Worm (Caenorhabditis elegans) whole organism, L1 larva: Measurements from ENCODE around the gene nhr-155.

Experiments
- C04F5.9 ChIP-seq: sonication (generic microtip); optimal IDR thresholded peaks from 2 replicates; lab custom pipeline; 2016; ENCODE audit warnings: missing genetic modification characterization, missing compliant biosample characterization
- C16A3.4 ChIP-seq: fragments of 150-350 bp; optimal IDR thresholded peaks from 2 replicates; lab custom pipeline; 2014; ENCODE audit warnings: missing biosample characterization, missing genetic modification characterization
- Y116A8C.19 ChIP-seq: sonication (generic microtip); optimal IDR thresholded peaks from 2 replicates; lab custom pipeline; 2016; ENCODE audit warnings: missing compliant biosample characterization, missing genetic modification characterization, borderline replicate concordance
- aly-2 ChIP-seq: fragments of 150-350 bp; optimal IDR thresholded peaks from 2 replicates; lab custom pipeline; 2014; ENCODE audit warnings: missing biosample characterization, missing genetic modification characterization
- ceh-63 ChIP-seq: fragments of 200-800 bp; sonication (Bioruptor generic); optimal IDR thresholded peaks from 2 replicates; lab custom pipeline; 2018; ENCODE audit warnings: mild to moderate bottlenecking, missing genetic modification characterization, missing compliant biosample characterization
- ceh-88 ChIP-seq: fragments of 200-800 bp; sonication (Bioruptor generic); IDR thresholded peaks from 2 replicates; pipeline ENCODE4 v1.3.6; 2022; ENCODE audit warnings: missing genetic modification characterization, missing compliant biosample characterization
- ceh-90 ChIP-seq: sonication (generic microtip); optimal IDR thresholded peaks from 2 replicates; lab custom pipeline; 2016; ENCODE audit warnings: missing genetic modification characterization, missing compliant biosample characterization
- dpl-1 ChIP-seq, 3 experiments: fragments of 150-350 bp in 2 of 3; sonication (generic microtip) in 1 of 3; optimal IDR thresholded peaks; 2 replicates each; lab custom pipeline; 2014 to 2017; ENCODE audit warnings: missing biosample characterization in 3 of 3, missing genetic modification characterization in 3 of 3, missing genetic modification reagents in 3 of 3
- dsc-1 ChIP-seq: sonication (generic microtip); optimal IDR thresholded peaks from 2 replicates; lab custom pipeline; 2016; ENCODE audit warnings: mild to moderate bottlenecking, missing genetic modification characterization, missing compliant biosample characterization
- efl-1 ChIP-seq, 4 experiments: fragments of 150-350 bp; optimal IDR thresholded peaks in 3 of 4; peaks in 1 of 4; 1 replicate in 1 of 4; 2 replicates in 3 of 4; lab custom pipeline; 2014; ENCODE audit warnings: missing biosample characterization in 2 of 4, missing genetic modification characterization in 2 of 4, missing genetic modification reagents in 2 of 4
- egl-13 ChIP-seq: sonication (generic microtip); optimal IDR thresholded peaks from 2 replicates; lab custom pipeline; 2016; ENCODE audit warnings: missing genotype, missing genetic modification reagents, missing genetic modification characterization, missing compliant biosample characterization
- elt-2 ChIP-seq: sonication (generic microtip); optimal IDR thresholded peaks from 2 replicates; lab custom pipeline; 2016; ENCODE audit warnings: missing genetic modification characterization, mild to moderate bottlenecking, inconsistent platforms, missing compliant biosample characterization, missing genetic modification reagents
- elt-3 ChIP-seq, 6 experiments: fragments of 150-350 bp in 1 of 6; sonication (generic microtip); optimal IDR thresholded peaks; 2 replicates each; lab custom pipeline; 2017 to 2018; ENCODE audit warnings: missing biosample characterization in 6 of 6, missing genetic modification characterization in 6 of 6, inconsistent platforms in 1 of 6
- ets-5 ChIP-seq: fragments of 200-800 bp; sonication (Bioruptor generic); IDR thresholded peaks from 2 replicates; pipeline ENCODE4 v1.3.6; 2022; ENCODE audit warnings: missing genetic modification characterization, missing compliant biosample characterization
- fkh-10 ChIP-seq: sonication (generic microtip); optimal IDR thresholded peaks from 2 replicates; lab custom pipeline; 2017; ENCODE audit warnings: missing biosample characterization, missing genetic modification reagents, missing genetic modification characterization
- fos-1 ChIP-seq: fragments of 150-350 bp; optimal IDR thresholded peaks from 2 replicates; lab custom pipeline; 2014; ENCODE audit warnings: missing biosample characterization, missing genetic modification characterization
- grh-1 ChIP-seq: fragments of 200-800 bp; sonication (Bioruptor generic); IDR thresholded peaks from 2 replicates; pipeline ENCODE4 v1.3.6; 2022; ENCODE audit warnings: missing genetic modification reagents, missing genetic modification characterization, missing compliant biosample characterization
- isw-1 ChIP-seq: fragments of 200-800 bp; sonication (Bioruptor generic); IDR thresholded peaks from 2 replicates; pipeline ENCODE4 v1.3.6; 2022; ENCODE audit warnings: missing genetic modification characterization, missing compliant biosample characterization
- jun-1 ChIP-seq: fragments of 150-350 bp; optimal IDR thresholded peaks from 2 replicates; lab custom pipeline; 2014; ENCODE audit warnings: missing biosample characterization, missing genetic modification reagents, missing genetic modification characterization
- lin-35 ChIP-seq, 2 experiments: fragments of 150-350 bp; optimal IDR thresholded peaks; 2 replicates each; lab custom pipeline; 2014; ENCODE audit warnings: missing biosample characterization in 2 of 2, missing genetic modification characterization in 2 of 2, missing genetic modification reagents in 2 of 2
- lin-39 ChIP-seq: fragments of 150-350 bp; optimal IDR thresholded peaks from 2 replicates; lab custom pipeline; 2014; ENCODE audit warnings: missing biosample characterization, missing genetic modification reagents, missing genetic modification characterization
- mdl-1 ChIP-seq, 2 experiments: fragments of 150-350 bp; optimal IDR thresholded peaks; 2 replicates each; lab custom pipeline; 2014 to 2017; ENCODE audit warnings: missing biosample characterization in 2 of 2, missing genetic modification characterization in 2 of 2, inconsistent platforms in 1 of 2
- nhr-11 ChIP-seq: fragments of 150-350 bp; optimal IDR thresholded peaks from 2 replicates; lab custom pipeline; 2014; ENCODE audit warnings: missing biosample characterization, missing genetic modification characterization
- nhr-20 ChIP-seq: sonication (generic microtip); optimal IDR thresholded peaks from 2 replicates; lab custom pipeline; 2016; ENCODE audit warnings: mild to moderate bottlenecking, missing genetic modification characterization, missing compliant biosample characterization
- nhr-47 ChIP-seq: sonication (generic microtip); optimal IDR thresholded peaks from 2 replicates; lab custom pipeline; 2016; ENCODE audit warnings: mild to moderate bottlenecking, missing genetic modification characterization, moderate library complexity, missing compliant biosample characterization
- nhr-85 ChIP-seq: sonication (generic microtip); peaks from one replicate; lab custom pipeline; 2016; ENCODE audit warnings: missing genetic modification characterization, inconsistent platforms, missing compliant biosample characterization
- pax-3 ChIP-seq: fragments of 200-800 bp; sonication (Bioruptor generic); optimal IDR thresholded peaks from 2 replicates; lab custom pipeline; 2018; ENCODE audit warnings: mild to moderate bottlenecking, missing genetic modification characterization, moderate library complexity, missing compliant biosample characterization
- pqm-1 ChIP-seq: sonication (generic microtip); optimal IDR thresholded peaks from 3 replicates; lab custom pipeline; 2017; ENCODE audit warnings: missing biosample characterization, missing genetic modification characterization
- snpc-4 ChIP-seq: fragments of 150-350 bp; optimal IDR thresholded peaks from 2 replicates; lab custom pipeline; 2014; ENCODE audit warnings: missing biosample characterization, missing genetic modification characterization
- snu-23 ChIP-seq: sonication (generic microtip); optimal IDR thresholded peaks from 2 replicates; lab custom pipeline; 2016; ENCODE audit warnings: missing genetic modification characterization, missing compliant biosample characterization
- sptf-1 ChIP-seq: fragments of 150-350 bp; optimal IDR thresholded peaks from 2 replicates; lab custom pipeline; 2014; ENCODE audit warnings: missing biosample characterization, missing genetic modification characterization
- sup-37 ChIP-seq: fragments of 200-800 bp; sonication (Bioruptor generic); optimal IDR thresholded peaks from 2 replicates; lab custom pipeline; 2018; ENCODE audit warnings: mild to moderate bottlenecking, missing genetic modification characterization, missing compliant biosample characterization
- swsn-7 ChIP-seq: sonication (generic microtip); optimal IDR thresholded peaks from 2 replicates; lab custom pipeline; 2016; ENCODE audit warnings: missing genetic modification characterization, missing compliant biosample characterization
- unc-62 ChIP-seq: fragments of 150-350 bp; optimal IDR thresholded peaks from 2 replicates; lab custom pipeline; 2014; ENCODE audit warnings: missing biosample characterization, missing genetic modification reagents, missing genetic modification characterization
- unc-86 ChIP-seq: sonication (generic microtip); optimal IDR thresholded peaks from 2 replicates; lab custom pipeline; 2016; ENCODE audit warnings: missing genetic modification characterization, missing compliant biosample characterization
- xbp-1 ChIP-seq: sonication (generic microtip); optimal IDR thresholded peaks from 2 replicates; lab custom pipeline; 2016; ENCODE audit warnings: missing genetic modification characterization, missing compliant biosample characterization
- zip-4 ChIP-seq: fragments of 200-800 bp; sonication (Bioruptor generic); optimal IDR thresholded peaks from 2 replicates; lab custom pipeline; 2018; ENCODE audit warnings: mild to moderate bottlenecking, missing genetic modification characterization, moderate library complexity, missing compliant biosample characterization

The nhr-155 gene

ce11 chrV:505191-505590 is 34.1 kb upstream of the nhr-155 start, which contains the start of gene srlf-19:
TSS of gene srlf-19 (plus strand) at chrV:505491.
- TF ChIP-seq elt-2 (tag; lab: Kevin White, UChicago) (no peak), unc-62 (GFP tag; lab: Kevin White, UChicago) (no peak), C16A3.4 (tag; lab: Kevin White, UChicago) (no peak)

- TF ChIP-seq fos-1 (no peak), mdl-1 (tag; optimal IDR thresholded peaks at IDR 0.05; lab: Kevin White, UChicago) (no peak), snu-23 (GFP tag; lab: Kevin White, UChicago) (no peak)
Observed at ce11 chrV:512420-512819, 26.8 kb upstream of the nhr-155 start, which contains the start of gene srh-37. TSS of gene srh-37 (minus strand) at chrV:512520.

- TF ChIP-seq efl-1 (optimal IDR thresholded peaks at IDR 0.05; lab: Kevin White, UChicago): no peak
- TF ChIP-seq efl-1 (GFP tag; optimal IDR thresholded peaks at IDR 0.05 in 1 of 2; lab: Kevin White, UChicago): peak in 1 of 2 experiments; percentile 36
- TF ChIP-seq dpl-1 (GFP tag; optimal IDR thresholded peaks at IDR 0.05; lab: Kevin White, UChicago): no peak
- no peak for TF ChIP-seq snpc-4 (tag; lab: Kevin White, UChicago)
- peak; percentile 25 for TF ChIP-seq nhr-85 (tag; lab: Kevin White, UChicago)
- TF ChIP-seq, all 84 proteins: peak for 2
Observed at ce11 chrV:519445-519844, 19.8 kb upstream of the nhr-155 start, which contains the start of gene nhr-210. TSS of gene nhr-210 (minus strand) at chrV:519545.

- TF ChIP-seq ceh-63 (GFP tag; lab: Kevin White, UChicago) (no peak), lin-35 (GFP tag; optimal IDR thresholded peaks at IDR 0.05; lab: Kevin White, UChicago) (no peak), efl-1 (optimal IDR thresholded peaks at IDR 0.05; lab: Kevin White, UChicago) (no peak), efl-1 (GFP tag; optimal IDR thresholded peaks at IDR 0.05 in 1 of 2; lab: Kevin White, UChicago) (no peak), unc-86 (no peak), elt-3 (tag; optimal IDR thresholded peaks at IDR 0.05; lab: Kevin White, UChicago) (no peak), zip-4 (GFP tag; lab: Kevin White, UChicago) (no peak), nhr-47 (tag; lab: Kevin White, UChicago) (no peak), isw-1 (GFP tag; lab: Robert Waterston, UW) (no peak), dsc-1 (tag; lab: Kevin White, UChicago) (no peak), fkh-10 (no peak)
Observed at ce11 chrV:521517-521916, 17.7 kb upstream of the nhr-155 start, which contains the start of gene srw-107. TSS of gene srw-107 (minus strand) at chrV:521617.

- no peak for TF ChIP-seq nhr-20 (tag; lab: Kevin White, UChicago)
- no peak for TF ChIP-seq swsn-7 (tag; lab: Kevin White, UChicago)
- TF ChIP-seq aly-2 (tag; lab: Kevin White, UChicago): no peak
- TF ChIP-seq nhr-11 (tag; lab: Kevin White, UChicago): no peak
- no peak for TF ChIP-seq sptf-1 (tag; lab: Kevin White, UChicago)
- no peak for TF ChIP-seq C04F5.9 (tag; lab: Kevin White, UChicago)
- no peak for TF ChIP-seq grh-1 (GFP tag; lab: Robert Waterston, UW)
- TF ChIP-seq elt-3 (tag; optimal IDR thresholded peaks at IDR 0.05; lab: Kevin White, UChicago): no peak
- no peak for TF ChIP-seq snpc-4 (tag; lab: Kevin White, UChicago)
Observed at ce11 chrV:524058-524457, 15.2 kb upstream of the nhr-155 start, which contains the start of gene lipl-3. TSS of gene lipl-3 (minus strand) at chrV:524218.

ce11 chrV:525040-525439 is 14.2 kb upstream of the nhr-155 start, which contains the start of gene R11G11.16:
TSS of gene R11G11.16 (minus strand) at chrV:525140.
- TF ChIP-seq lin-39 (tag; lab: Kevin White, UChicago) (no peak), pax-3 (tag; lab: Kevin White, UChicago) (no peak), xbp-1 (no peak), nhr-20 (tag; lab: Kevin White, UChicago) (no peak), sptf-1 (tag; lab: Kevin White, UChicago) (no peak), egl-13 (no peak), ceh-88 (GFP tag; lab: Robert Waterston, UW) (no peak), unc-62 (GFP tag; lab: Kevin White, UChicago) (no peak), fos-1 (no peak), nhr-11 (tag; lab: Kevin White, UChicago) (no peak), pqm-1 (no peak), ets-5 (no peak), jun-1 (tag; lab: Kevin White, UChicago) (no peak), Y116A8C.19 (tag; lab: Kevin White, UChicago) (no peak), ceh-63 (GFP tag; lab: Kevin White, UChicago) (no peak), ceh-90 (tag; lab: Kevin White, UChicago) (no peak), sup-37 (GFP tag; lab: Kevin White, UChicago) (no peak)
- TF ChIP-seq, all 84 proteins: peak for 0
